Fruit fly (Drosophila melanogaster): ENCODE measurements around the gene cype.

The cype gene

DNA sequence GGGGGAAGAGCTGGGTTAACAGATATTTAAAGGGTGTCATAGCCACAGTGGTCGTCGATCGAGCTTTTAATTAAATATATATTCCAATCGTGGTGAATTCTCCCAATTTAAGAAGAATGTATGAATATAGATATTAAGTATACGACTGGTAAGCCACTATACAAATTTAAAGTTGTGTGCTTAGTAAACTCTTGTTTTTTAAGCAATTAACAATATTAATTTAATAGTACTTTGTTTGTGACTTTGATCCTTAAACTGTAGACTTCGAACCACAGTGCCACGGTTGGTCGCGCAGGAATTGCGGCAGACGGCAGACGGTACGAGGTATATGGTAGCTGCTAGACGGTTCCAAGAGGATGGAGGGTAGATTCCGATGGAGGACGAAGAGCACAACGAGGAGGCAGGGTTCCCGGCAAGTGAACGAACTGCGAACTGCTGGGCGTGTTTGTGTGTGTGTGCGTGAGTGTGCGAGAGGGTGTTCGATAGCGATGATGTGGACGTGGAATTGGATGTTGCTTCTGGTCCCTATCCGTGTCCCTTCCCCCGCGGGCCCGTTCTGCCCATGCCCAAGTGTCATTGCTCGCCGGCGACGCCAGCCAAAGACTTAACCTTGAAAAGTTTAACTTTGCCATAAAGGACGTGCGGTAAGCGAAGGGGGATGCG is 39.3 kb upstream of the cype start:
- TF ChIP-seq N (GFP tag; optimal IDR thresholded peaks at IDR 0.05) = no peak
- no peak for TF ChIP-seq lola (GFP tag; optimal IDR thresholded peaks at IDR 0.05)
- peak; percentile 81 for TF ChIP-seq rgr (GFP tag; optimal IDR thresholded peaks at IDR 0.05)
- TF ChIP-seq woc (GFP tag; optimal IDR thresholded peaks at IDR 0.05) = peak; percentile 91
- no peak for TF ChIP-seq CrebA (GFP tag; optimal IDR thresholded peaks at IDR 0.05; ENCODE audit: borderline replicate concordance)
- TF ChIP-seq brk (GFP tag; optimal IDR thresholded peaks at IDR 0.05) = peak; percentile 64
- no peak for TF ChIP-seq dl (GFP tag; optimal IDR thresholded peaks at IDR 0.05; ENCODE audit: insufficient read depth in 1 of 2, partially characterized antibody in 2 of 2)
- TF ChIP-seq sv (GFP tag; optimal IDR thresholded peaks at IDR 0.05) = no peak
- no peak for TF ChIP-seq pan (optimal IDR thresholded peaks at IDR 0.05)
- TF ChIP-seq foxo (GFP tag; optimal IDR thresholded peaks at IDR 0.05) = peak; percentile 35 to 84
- peak; percentile 82 for TF ChIP-seq dmrt93B (GFP tag; optimal IDR thresholded peaks at IDR 0.05)
- no peak for TF ChIP-seq Mio (GFP tag; optimal IDR thresholded peaks at IDR 0.05)
- peak; percentile 48 for TF ChIP-seq Dif (GFP tag; optimal IDR thresholded peaks at IDR 0.05; ENCODE audit: partially characterized antibody)
- peak; percentile 92 for TF ChIP-seq h (GFP tag; optimal IDR thresholded peaks at IDR 0.05)
- TF ChIP-seq psq (GFP tag; optimal IDR thresholded peaks at IDR 0.05) = peak; percentile 72
- TF ChIP-seq usp (GFP tag; optimal IDR thresholded peaks at IDR 0.05) = no peak
- peak; percentile 89 for TF ChIP-seq HLH106 (tag; optimal IDR thresholded peaks at IDR 0.05)
- no peak for TF ChIP-seq Myc (optimal IDR thresholded peaks at IDR 0.05)
- peak; percentile 82 for TF ChIP-seq Jra (GFP tag; optimal IDR thresholded peaks at IDR 0.05)
- TF ChIP-seq OdsH (GFP tag; optimal IDR thresholded peaks at IDR 0.05) = peak; percentile 85
- TF ChIP-seq Hr78 (GFP tag; optimal IDR thresholded peaks at IDR 0.05) = no peak
- TF ChIP-seq Hnf4 (GFP tag; optimal IDR thresholded peaks at IDR 0.05) = peak; percentile 62
- TF ChIP-seq GATAd (GFP tag; optimal IDR thresholded peaks at IDR 0.05) = no peak
- peak; percentile 43 for TF ChIP-seq jim (GFP tag; optimal IDR thresholded peaks at IDR 0.05)
- TF ChIP-seq Rel (GFP tag; optimal IDR thresholded peaks at IDR 0.05) = peak; percentile 71
- peak; percentile 60 for TF ChIP-seq Rel (tag; optimal IDR thresholded peaks at IDR 0.05)
- peak; percentile 27 for TF ChIP-seq Hr83 (GFP tag; optimal IDR thresholded peaks at IDR 0.05; ENCODE audit: poor library complexity, severe bottlenecking)
- TF ChIP-seq fru (GFP tag; optimal IDR thresholded peaks at IDR 0.05) = peak; percentile 90
- peak; percentile 52 for TF ChIP-seq CG32264 (GFP tag; optimal IDR thresholded peaks at IDR 0.05)
- no peak for TF ChIP-seq Dfd (GFP tag; optimal IDR thresholded peaks at IDR 0.05)
- TF ChIP-seq Abd-B (GFP tag; optimal IDR thresholded peaks at IDR 0.05) = no peak
- peak; percentile 84 for TF ChIP-seq br (GFP tag; optimal IDR thresholded peaks at IDR 0.05)
- TF ChIP-seq ey (GFP tag; optimal IDR thresholded peaks at IDR 0.05) = peak; percentile 80
- peak; percentile 92 for TF ChIP-seq Sp1 (GFP tag; optimal IDR thresholded peaks at IDR 0.05)
- TF ChIP-seq CG9705 (GFP tag; optimal IDR thresholded peaks at IDR 0.05) = peak; percentile 76
- no peak for TF ChIP-seq tai (GFP tag; optimal IDR thresholded peaks at IDR 0.05)
- peak; percentile 8 for TF ChIP-seq Vsx2 (GFP tag; optimal IDR thresholded peaks at IDR 0.05; ENCODE audit: partially characterized antibody)
- no peak for TF ChIP-seq dsf (GFP tag; optimal IDR thresholded peaks at IDR 0.05; ENCODE audit: borderline replicate concordance)
- TF ChIP-seq sage (GFP tag; optimal IDR thresholded peaks at IDR 0.05) = peak; percentile 76

DNA sequence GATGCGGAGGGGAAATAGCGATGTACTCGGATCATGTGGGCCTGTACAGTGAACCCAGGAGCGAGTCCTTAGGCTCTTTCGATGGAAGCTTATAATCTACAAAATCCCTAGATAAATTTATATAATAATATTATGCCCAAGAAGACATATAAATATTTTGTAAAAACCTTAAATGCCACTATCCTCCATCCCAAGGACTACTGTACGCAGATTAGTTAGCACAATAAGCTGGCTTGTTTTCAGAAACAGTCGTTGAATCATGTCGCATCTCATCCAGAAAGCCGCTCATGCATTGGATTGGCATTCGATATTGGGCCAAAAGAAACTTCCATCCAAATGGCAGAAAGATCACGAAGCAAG is 38.8 kb upstream of the cype start:
- TF ChIP-seq br (GFP tag; optimal IDR thresholded peaks at IDR 0.05) (peak; percentile 35), dsf (GFP tag; optimal IDR thresholded peaks at IDR 0.05; ENCODE audit: borderline replicate concordance) (peak; percentile 0), h (GFP tag; optimal IDR thresholded peaks at IDR 0.05) (peak; percentile 41), foxo (GFP tag; optimal IDR thresholded peaks at IDR 0.05) (peak in 1 of 2 experiments; percentile 4), sage (GFP tag; optimal IDR thresholded peaks at IDR 0.05) (no peak), Hnf4 (GFP tag; optimal IDR thresholded peaks at IDR 0.05) (peak; percentile 47), HLH106 (tag; optimal IDR thresholded peaks at IDR 0.05) (peak; percentile 43), rgr (GFP tag; optimal IDR thresholded peaks at IDR 0.05) (peak; percentile 24), Sp1 (GFP tag; optimal IDR thresholded peaks at IDR 0.05) (peak; percentile 45), fru (GFP tag; optimal IDR thresholded peaks at IDR 0.05) (peak; percentile 12), OdsH (GFP tag; optimal IDR thresholded peaks at IDR 0.05) (peak; percentile 73), Rel (GFP tag; optimal IDR thresholded peaks at IDR 0.05) (no peak), Rel (tag; optimal IDR thresholded peaks at IDR 0.05) (no peak), Myc (optimal IDR thresholded peaks at IDR 0.05) (no peak), ey (GFP tag; optimal IDR thresholded peaks at IDR 0.05) (peak; percentile 45)

Measured in whole organism, wandering third instar larva.